Worm (Caenorhabditis elegans): ENCODE results near the gene srh-212.

DNA sequence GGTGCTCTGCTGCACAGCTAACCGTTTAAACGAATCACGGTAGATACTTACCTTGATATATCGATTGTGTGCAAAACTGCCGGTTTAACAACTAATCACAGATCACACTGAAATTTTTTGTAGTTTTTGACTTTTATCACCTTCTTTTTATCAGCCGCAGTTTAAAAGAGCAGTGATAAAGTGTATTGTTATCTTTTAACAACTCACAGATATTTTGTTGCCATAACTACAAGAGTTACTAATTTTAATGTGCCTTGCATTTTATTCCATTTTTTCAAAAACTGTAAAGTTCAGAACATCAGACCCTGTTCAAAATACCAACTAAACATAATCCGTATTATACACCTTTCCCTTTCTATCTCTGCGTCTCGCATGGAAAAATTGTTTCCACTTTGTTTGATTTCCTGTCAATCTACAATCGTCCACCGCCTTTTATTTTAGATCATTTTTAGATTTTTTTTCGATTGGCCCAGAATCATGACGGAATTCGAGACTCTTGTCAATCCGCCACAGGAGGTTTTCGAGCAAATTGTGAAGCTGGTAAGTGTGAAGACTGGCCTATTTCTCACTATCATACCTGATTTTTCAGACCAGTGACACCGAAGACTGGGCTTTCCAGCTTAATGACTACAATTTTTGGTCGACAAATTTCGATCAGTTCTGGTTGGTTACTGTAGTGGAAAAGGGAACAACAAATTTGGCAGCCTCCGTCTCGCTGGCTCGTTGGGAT, 44.0 kb downstream of the srh-212 start, which contains the start of gene T24A6.20:
- TF ChIP-seq unc-62 (GFP tag; optimal IDR thresholded peaks at IDR 0.05) (no peak), dmd-4 (tag; optimal IDR thresholded peaks at IDR 0.05) (no peak), elt-3 (tag; optimal IDR thresholded peaks at IDR 0.05) (no peak)

Measured in whole organism, L2 larva.